Worm (Caenorhabditis elegans): ENCODE results near the gene ztf-20.

DNA sequence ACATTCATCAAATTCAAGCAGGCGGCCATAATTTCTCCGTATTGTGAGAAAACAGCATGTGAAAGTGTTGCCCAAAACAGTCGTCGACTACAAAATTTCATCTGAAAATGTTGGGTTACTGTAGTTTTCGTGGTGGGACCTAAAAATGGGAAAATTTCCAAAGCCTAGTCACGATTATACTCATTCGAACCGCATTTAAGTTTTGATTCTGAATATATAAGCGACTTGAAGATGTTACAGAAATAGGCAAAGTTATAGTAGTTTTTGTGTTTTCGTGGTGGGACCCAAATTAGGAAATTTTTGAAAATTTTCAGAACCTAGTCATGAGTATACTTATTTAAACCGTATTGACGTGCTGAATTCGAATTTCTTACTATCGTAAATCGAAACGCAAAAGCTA lies 17.9 kb upstream of the ztf-20 start, which contains the start of gene Y39B6A.41:
- no peak for TF ChIP-seq mxl-3 (GFP tag; optimal IDR thresholded peaks at IDR 0.05)
- TF ChIP-seq F10B5.3 (tag; optimal IDR thresholded peaks at IDR 0.05): no peak
- no peak for TF ChIP-seq nhr-10 (tag; optimal IDR thresholded peaks at IDR 0.05)
- TF ChIP-seq mdl-1 (tag; optimal IDR thresholded peaks at IDR 0.05): no peak
- TF ChIP-seq unc-130 (GFP tag; optimal IDR thresholded peaks at IDR 0.05): no peak
- no peak for TF ChIP-seq ama-1 (optimal IDR thresholded peaks at IDR 0.05)
- no peak for TF ChIP-seq fkh-10 (GFP tag; optimal IDR thresholded peaks at IDR 0.05)

Data from whole organism, L4 larva.